Fruit fly (Drosophila melanogaster): ENCODE results near the gene Idh.
A peak's percentile ranks its signal among the peaks of the same experiment; 100 is the strongest.

The Idh gene

dm6 chr3L:8360643-8361110 lies at the start of gene Idh (continued):
- no peak for TF ChIP-seq CG7556 (GFP tag; optimal IDR thresholded peaks at IDR 0.05)
- no peak for TF ChIP-seq CG18262 (tag; optimal IDR thresholded peaks at IDR 0.05)
- TF ChIP-seq CG11560 (tag; IDR thresholded peaks at IDR 0.05): no peak
- no peak for TF ChIP-seq bab2 (GFP tag; optimal IDR thresholded peaks at IDR 0.05)
- peak; percentile 62 for TF ChIP-seq CG3163 (GFP tag; optimal IDR thresholded peaks at IDR 0.05)
- peak; percentile 5 for TF ChIP-seq CG10147 (GFP tag; optimal IDR thresholded peaks at IDR 0.05)
- TF ChIP-seq CG4707 (GFP tag; optimal IDR thresholded peaks at IDR 0.05): no peak
- no peak for TF ChIP-seq Lpt (GFP tag; optimal IDR thresholded peaks at IDR 0.05)
- peak; percentile 58; the same call in 2 of the 3 replicates for TF ChIP-seq ci (GFP tag; IDR thresholded peaks at IDR 0.05)
- TF ChIP-seq Fer2 (tag; optimal IDR thresholded peaks at IDR 0.05): no peak
- TF ChIP-seq Doc2 (GFP tag; IDR thresholded peaks at IDR 0.05): no peak
- TF ChIP-seq CG5180 (GFP tag; optimal IDR thresholded peaks at IDR 0.05): no peak
- TF ChIP-seq Opbp (GFP tag; IDR thresholded peaks at IDR 0.05; ENCODE audit: partially characterized antibody): 0 out of 3 replicates have a peak, but pooled peaks have one; percentile 29
- no peak for TF ChIP-seq Bteb2 (GFP tag; optimal IDR thresholded peaks at IDR 0.05)
- TF ChIP-seq Dek (tag; optimal IDR thresholded peaks at IDR 0.05): no peak
- no peak for TF ChIP-seq MTF-1 (GFP tag; optimal IDR thresholded peaks at IDR 0.05; ENCODE audit: borderline replicate concordance)
- no peak for TF ChIP-seq al (GFP tag; IDR thresholded peaks at IDR 0.05)
- TF ChIP-seq ssp (GFP tag; IDR thresholded peaks at IDR 0.05): no peak
- TF ChIP-seq tx (GFP tag; optimal IDR thresholded peaks at IDR 0.05): no peak
- peak; percentile 2 for TF ChIP-seq BtbVII (GFP tag; optimal IDR thresholded peaks at IDR 0.05)
- no peak for TF ChIP-seq stwl (tag; optimal IDR thresholded peaks at IDR 0.05)
- TF ChIP-seq CG10959 (GFP tag; IDR thresholded peaks at IDR 0.05): no peak
- TF ChIP-seq CG17359 (tag; optimal IDR thresholded peaks at IDR 0.05): no peak
- TF ChIP-seq Chrac-16 (GFP tag; optimal IDR thresholded peaks at IDR 0.05): no peak
- TF ChIP-seq CG11723 (GFP tag; optimal IDR thresholded peaks at IDR 0.05): no peak

- TF ChIP-seq CG7372 (GFP tag; IDR thresholded peaks at IDR 0.05) (no peak), pnt (GFP tag; optimal IDR thresholded peaks at IDR 0.05) (no peak), Sry-δ (GFP tag; optimal IDR thresholded peaks at IDR 0.05) (peak; percentile 99), ERR (GFP tag; optimal IDR thresholded peaks at IDR 0.05) (no peak), luna (GFP tag; optimal IDR thresholded peaks at IDR 0.05) (no peak), CG1832 (GFP tag; optimal IDR thresholded peaks at IDR 0.05) (no peak), CG9932 (GFP tag; IDR thresholded peaks at IDR 0.05) (peak; percentile 20; the same call in 1 of the 2 replicates), ATbp (GFP tag; optimal IDR thresholded peaks at IDR 0.05) (no peak), slbo (GFP tag; IDR thresholded peaks at IDR 0.05) (no peak), Nf-YA (GFP tag; IDR thresholded peaks at IDR 0.05) (no peak), CG30020 (tag; optimal IDR thresholded peaks at IDR 0.05) (peak; percentile 74), HmgD (GFP tag; optimal IDR thresholded peaks at IDR 0.05) (peak; percentile 49), HLH3B (GFP tag; IDR thresholded peaks at IDR 0.05) (no peak), HLH4C (GFP tag; IDR thresholded peaks at IDR 0.05; ENCODE audit: partially characterized antibody) (peak; percentile 77), Antp (GFP tag; optimal IDR thresholded peaks at IDR 0.05) (peak; percentile 7), mirr (GFP tag; optimal IDR thresholded peaks at IDR 0.05) (no peak), ttk (GFP tag; IDR thresholded peaks at IDR 0.05) (no peak), prd (optimal IDR thresholded peaks at IDR 0.05) (no peak), prd (GFP tag; IDR thresholded peaks at IDR 0.05) (0 out of 3 replicates have a peak, but pooled peaks have one; percentile 21), Lpt (GFP tag; optimal IDR thresholded peaks at IDR 0.05) (no peak), CG2678 (tag; optimal IDR thresholded peaks at IDR 0.05) (no peak), CG10565 (GFP tag; optimal IDR thresholded peaks at IDR 0.05) (no peak), Stat92E (GFP tag; optimal IDR thresholded peaks at IDR 0.05) (no peak), Mad (GFP tag; optimal IDR thresholded peaks at IDR 0.05) (no peak), sc (optimal IDR thresholded peaks at IDR 0.05) (no peak), sc (GFP tag; optimal IDR thresholded peaks at IDR 0.05) (no peak), Blimp-1 (GFP tag; optimal IDR thresholded peaks at IDR 0.05) (no peak), MBD-R2 (GFP tag; IDR thresholded peaks at IDR 0.05) (peak; percentile 69; the same call in 1 of the 2 replicates)
These were observed 44.4 kb upstream of the Idh start, which contains the start of the genes Tpt, mkg-p and CG13667 for dm6 chr3L:8405123-8405522. TSS of gene Tpt (minus strand) at chr3L:8405277. TSS of gene mkg-p (minus strand) at chr3L:8405277. TSS of gene CG13667 (plus strand) at chr3L:8405454.

All from whole organism, embryonic.